Fruit fly (Drosophila melanogaster): ENCODE data around the gene CG31051.

- no peak for TF ChIP-seq h (GFP tag; optimal IDR thresholded peaks at IDR 0.05)
- no peak for TF ChIP-seq lola (GFP tag; optimal IDR thresholded peaks at IDR 0.05)
- no peak for TF ChIP-seq dmrt93B (GFP tag; optimal IDR thresholded peaks at IDR 0.05)
- no peak for TF ChIP-seq dl (GFP tag; optimal IDR thresholded peaks at IDR 0.05; ENCODE audit: insufficient read depth in 1 of 2, partially characterized antibody in 2 of 2)
- no peak for TF ChIP-seq ey (GFP tag; optimal IDR thresholded peaks at IDR 0.05)
- no peak for TF ChIP-seq woc (GFP tag; optimal IDR thresholded peaks at IDR 0.05)
- no peak for TF ChIP-seq pan (optimal IDR thresholded peaks at IDR 0.05)
- TF ChIP-seq Sp1 (GFP tag; optimal IDR thresholded peaks at IDR 0.05): no peak
- TF ChIP-seq Vsx2 (GFP tag; optimal IDR thresholded peaks at IDR 0.05; ENCODE audit: partially characterized antibody): no peak
Observed at dm6 chr3R:28561320-28561831, 41.1 kb upstream of the CG31051 start.
